Worm (Caenorhabditis elegans): ENCODE data around the gene W02B3.3.
A peak's percentile ranks its signal among the peaks of the same experiment; 100 is the strongest.

The W02B3.3 gene

DNA sequence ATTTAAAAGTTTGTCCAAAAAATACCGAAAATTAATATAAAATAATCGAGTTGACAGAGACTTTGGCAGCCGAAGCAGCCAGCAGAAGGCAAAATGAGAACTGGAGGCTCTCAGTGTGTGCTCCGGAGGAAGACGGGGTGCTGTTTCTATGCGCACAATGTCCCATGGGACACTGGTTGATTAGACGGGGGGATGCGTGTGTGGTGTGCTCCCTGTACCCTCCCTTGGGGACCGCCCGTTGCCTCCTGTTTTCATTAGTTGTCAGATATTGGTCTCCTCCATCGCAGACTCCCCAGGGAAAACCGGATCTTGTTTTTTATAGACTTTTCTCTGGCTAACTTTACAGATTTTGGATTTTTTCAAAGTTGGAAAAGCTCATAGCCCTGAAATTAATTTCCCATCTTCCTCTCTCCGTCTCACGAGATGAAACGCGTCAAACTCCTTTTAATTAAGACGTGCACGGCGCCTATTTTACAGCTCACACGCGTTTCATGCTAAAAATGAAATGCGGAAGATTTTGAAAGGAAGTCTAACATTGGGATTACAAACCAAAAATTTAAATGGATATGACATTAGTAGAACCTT, 3.0 kb downstream of the W02B3.3 start, which contains the start of gene C09F5.3:
TSS of gene C09F5.3 (minus strand) at position 94 of the 585 bp plus-strand sequence.
- TF ChIP-seq sptf-1 (tag; optimal IDR thresholded peaks at IDR 0.05) (no peak), tbx-2 (tag; optimal IDR thresholded peaks at IDR 0.05) (no peak), lin-35 (GFP tag; optimal IDR thresholded peaks at IDR 0.05) (no peak), C04F5.9 (tag; optimal IDR thresholded peaks at IDR 0.05) (no peak), efl-1 (optimal IDR thresholded peaks at IDR 0.05) (no peak), efl-1 (GFP tag; optimal IDR thresholded peaks at IDR 0.05 in 1 of 2) (no peak), isw-1 (GFP tag; IDR thresholded peaks at IDR 0.05) (no peak), mep-1 (tag; optimal IDR thresholded peaks at IDR 0.05) (no peak), ceh-63 (GFP tag; optimal IDR thresholded peaks at IDR 0.05) (no peak), lin-39 (tag; optimal IDR thresholded peaks at IDR 0.05) (no peak), zip-4 (GFP tag; optimal IDR thresholded peaks at IDR 0.05) (no peak), rnt-1 (tag; optimal IDR thresholded peaks at IDR 0.05) (no peak), nhr-85 (tag) (no peak)

DNA sequence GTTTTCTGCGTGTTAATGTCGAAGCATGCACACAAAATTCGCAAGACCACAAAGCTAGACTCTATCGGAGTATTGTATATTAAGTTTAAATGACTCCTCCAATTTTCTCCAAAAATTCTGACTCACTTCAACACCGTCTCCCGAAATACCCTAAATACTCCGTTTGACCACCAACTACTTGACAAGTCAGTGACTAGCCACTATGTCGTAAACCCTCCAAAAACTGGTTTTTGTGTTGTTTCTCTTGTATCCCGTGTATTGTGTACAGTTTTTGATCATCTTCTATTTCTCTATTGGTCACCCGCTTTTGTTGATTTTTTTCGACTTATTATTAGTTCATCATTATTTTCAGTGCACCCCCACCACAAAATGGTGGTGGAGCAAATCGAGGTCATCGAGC, 9.9 kb downstream of the W02B3.3 start, which contains the start of gene C09F5.1:
TSS of gene C09F5.1 (plus strand) at position 353 of the 400 bp plus-strand sequence.
- peak; percentile 15 for TF ChIP-seq nhr-71 (tag; optimal IDR thresholded peaks at IDR 0.05)
- peak; percentile 18 for TF ChIP-seq nhr-20 (tag; optimal IDR thresholded peaks at IDR 0.05)
- no peak for TF ChIP-seq nhr-11 (tag; optimal IDR thresholded peaks at IDR 0.05)
- TF ChIP-seq nhr-90 (tag; optimal IDR thresholded peaks at IDR 0.05; ENCODE audit: poor library complexity): peak; percentile 16
- no peak for TF ChIP-seq nhr-12 (tag; optimal IDR thresholded peaks at IDR 0.05)
- no peak for TF ChIP-seq sup-37 (GFP tag; optimal IDR thresholded peaks at IDR 0.05)
- TF ChIP-seq aha-1 (tag; optimal IDR thresholded peaks at IDR 0.05): no peak
- TF ChIP-seq ets-5 (GFP tag; IDR thresholded peaks at IDR 0.05): no peak
- TF ChIP-seq lin-35 (GFP tag; optimal IDR thresholded peaks at IDR 0.05): peak in 1 of 2 experiments; percentile 37
- no peak for TF ChIP-seq hlh-17 (GFP tag; optimal IDR thresholded peaks at IDR 0.05; ENCODE audit: borderline replicate concordance)
- TF ChIP-seq blmp-1 (tag; optimal IDR thresholded peaks at IDR 0.05): peak; percentile 66
- TF ChIP-seq F16B12.6 (tag; optimal IDR thresholded peaks at IDR 0.05): no peak
- TF ChIP-seq swsn-7 (tag; optimal IDR thresholded peaks at IDR 0.05): no peak
- no peak for TF ChIP-seq zag-1 (tag; optimal IDR thresholded peaks at IDR 0.05)
- TF ChIP-seq skn-1 (tag; optimal IDR thresholded peaks at IDR 0.05): no peak
- TF ChIP-seq efl-1 (optimal IDR thresholded peaks at IDR 0.05): no peak
- peak in 1 of 2 experiments; percentile 45 for TF ChIP-seq efl-1 (GFP tag; optimal IDR thresholded peaks at IDR 0.05 in 1 of 2)
- TF ChIP-seq grh-1 (GFP tag; IDR thresholded peaks at IDR 0.05): peak; percentile 81
- TF ChIP-seq C16A3.4 (tag; optimal IDR thresholded peaks at IDR 0.05): peak; percentile 24
- TF ChIP-seq vab-15 (tag; optimal IDR thresholded peaks at IDR 0.05): no peak
- no peak for TF ChIP-seq egl-27 (tag; optimal IDR thresholded peaks at IDR 0.05)
- peak in 2 of 6 experiments; percentile 34 to 35 for TF ChIP-seq elt-3 (tag; optimal IDR thresholded peaks at IDR 0.05)
- peak; percentile 62 for TF ChIP-seq lin-14 (GFP tag; optimal IDR thresholded peaks at IDR 0.05)
- TF ChIP-seq snu-23 (GFP tag; optimal IDR thresholded peaks at IDR 0.05): peak; percentile 52
- peak; percentile 60 for TF ChIP-seq nhr-85 (tag)
- TF ChIP-seq nhr-47 (tag; optimal IDR thresholded peaks at IDR 0.05): peak; percentile 1
- peak in 1 of 2 experiments; percentile 16 for TF ChIP-seq lsy-2 (tag; optimal IDR thresholded peaks at IDR 0.05)

DNA sequence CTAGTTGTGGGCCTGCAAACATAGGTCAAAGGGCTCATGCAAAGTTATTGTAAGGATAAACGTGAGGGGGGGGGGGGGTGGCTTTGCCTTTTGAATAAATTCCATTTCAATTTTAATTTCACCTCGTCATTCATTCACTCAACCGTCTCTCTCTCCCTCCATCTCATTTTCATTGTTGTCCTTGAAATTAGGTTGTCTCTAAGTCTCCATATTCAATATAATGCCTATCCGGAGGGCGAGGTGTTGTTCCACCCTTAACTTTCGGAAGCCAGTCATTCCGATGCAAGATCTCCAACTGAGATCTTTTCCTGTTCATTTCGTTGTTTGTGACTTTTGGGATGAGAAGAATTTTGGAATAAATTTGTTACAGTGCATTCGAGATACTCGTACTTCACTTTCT, 11.0 kb downstream of the W02B3.3 start:
- peak; percentile 77 for TF ChIP-seq lin-14 (GFP tag; optimal IDR thresholded peaks at IDR 0.05)
- no peak for TF ChIP-seq fkh-8 (tag; optimal IDR thresholded peaks at IDR 0.05)
- TF ChIP-seq C34B4.2 (tag; optimal IDR thresholded peaks at IDR 0.05): no peak
- peak; percentile 76 for TF ChIP-seq nhr-85 (tag)
- TF ChIP-seq mep-1 (tag; optimal IDR thresholded peaks at IDR 0.05): peak; percentile 65
- TF ChIP-seq blmp-1 (tag; optimal IDR thresholded peaks at IDR 0.05): peak; percentile 95
- TF ChIP-seq nhr-20 (tag; optimal IDR thresholded peaks at IDR 0.05): peak; percentile 4
